Worm (Caenorhabditis elegans) whole organism, L1 larva: ENCODE measurements around the gene acdh-12.

Experiments
- C16A3.4 ChIP-seq: fragments of 150-350 bp; optimal IDR thresholded peaks from 2 replicates; lab custom pipeline; 2014; ENCODE audit warnings: missing biosample characterization, missing genetic modification characterization
- C34B4.2 ChIP-seq: sonication (generic microtip); optimal IDR thresholded peaks from 2 replicates; lab custom pipeline; 2017; ENCODE audit warnings: mild to moderate bottlenecking, missing genetic modification characterization, missing compliant biosample characterization
- F16B12.6 ChIP-seq: fragments of 150-350 bp; optimal IDR thresholded peaks from 2 replicates; lab custom pipeline; 2014; ENCODE audit warnings: missing biosample characterization, missing genetic modification characterization
- ama-1 ChIP-seq: fragments of 150-350 bp; optimal IDR thresholded peaks from 2 replicates; lab custom pipeline; 2014
- blmp-1 ChIP-seq: fragments of 150-350 bp; optimal IDR thresholded peaks from 2 replicates; lab custom pipeline; 2014; ENCODE audit warnings: missing biosample characterization, missing genetic modification characterization
- ceh-8 ChIP-seq: fragments of 200-800 bp; sonication (Bioruptor generic); optimal IDR thresholded peaks from 2 replicates; lab custom pipeline; 2018; ENCODE audit warnings: mild to moderate bottlenecking, missing genetic modification characterization, moderate library complexity, missing compliant biosample characterization
- ceh-88 ChIP-seq: fragments of 200-800 bp; sonication (Bioruptor generic); IDR thresholded peaks from 2 replicates; pipeline ENCODE4 v1.3.6; 2022; ENCODE audit warnings: missing genetic modification characterization, missing compliant biosample characterization
- ces-1 ChIP-seq: fragments of 150-350 bp; optimal IDR thresholded peaks from 2 replicates; lab custom pipeline; 2014; ENCODE audit warnings: missing biosample characterization, missing genetic modification reagents, missing genetic modification characterization
- dpl-1 ChIP-seq, 3 experiments: fragments of 150-350 bp in 2 of 3; sonication (generic microtip) in 1 of 3; optimal IDR thresholded peaks; 2 replicates each; lab custom pipeline; 2014 to 2017; ENCODE audit warnings: missing biosample characterization in 3 of 3, missing genetic modification characterization in 3 of 3, missing genetic modification reagents in 3 of 3
- dsc-1 ChIP-seq: sonication (generic microtip); optimal IDR thresholded peaks from 2 replicates; lab custom pipeline; 2016; ENCODE audit warnings: mild to moderate bottlenecking, missing genetic modification characterization, missing compliant biosample characterization
- efl-1 ChIP-seq, 4 experiments: fragments of 150-350 bp; optimal IDR thresholded peaks in 3 of 4; peaks in 1 of 4; 1 replicate in 1 of 4; 2 replicates in 3 of 4; lab custom pipeline; 2014; ENCODE audit warnings: missing biosample characterization in 2 of 4, missing genetic modification characterization in 2 of 4, missing genetic modification reagents in 2 of 4
- egl-13 ChIP-seq: sonication (generic microtip); optimal IDR thresholded peaks from 2 replicates; lab custom pipeline; 2016; ENCODE audit warnings: missing genotype, missing genetic modification reagents, missing genetic modification characterization, missing compliant biosample characterization
- elt-2 ChIP-seq: sonication (generic microtip); optimal IDR thresholded peaks from 2 replicates; lab custom pipeline; 2016; ENCODE audit warnings: missing genetic modification characterization, mild to moderate bottlenecking, inconsistent platforms, missing compliant biosample characterization, missing genetic modification reagents
- elt-3 ChIP-seq, 6 experiments: fragments of 150-350 bp in 1 of 6; sonication (generic microtip); optimal IDR thresholded peaks; 2 replicates each; lab custom pipeline; 2017 to 2018; ENCODE audit warnings: missing biosample characterization in 6 of 6, missing genetic modification characterization in 6 of 6, inconsistent platforms in 1 of 6
- ets-5 ChIP-seq: fragments of 200-800 bp; sonication (Bioruptor generic); IDR thresholded peaks from 2 replicates; pipeline ENCODE4 v1.3.6; 2022; ENCODE audit warnings: missing genetic modification characterization, missing compliant biosample characterization
- fkh-8 ChIP-seq: sonication (generic microtip); optimal IDR thresholded peaks from 2 replicates; lab custom pipeline; 2016; ENCODE audit warnings: mild to moderate bottlenecking, missing genetic modification characterization, missing compliant biosample characterization
- hlh-17 ChIP-seq: fragments of 200-800 bp; sonication (Bioruptor generic); optimal IDR thresholded peaks from 2 replicates; lab custom pipeline; 2018; ENCODE audit warnings: missing genetic modification characterization, mild to moderate bottlenecking, missing compliant biosample characterization, moderate library complexity, borderline replicate concordance
- hlh-4 ChIP-seq: sonication (generic microtip); optimal IDR thresholded peaks from 2 replicates; lab custom pipeline; 2016; ENCODE audit warnings: mild to moderate bottlenecking, missing genetic modification characterization, missing compliant biosample characterization
- jun-1 ChIP-seq: fragments of 150-350 bp; optimal IDR thresholded peaks from 2 replicates; lab custom pipeline; 2014; ENCODE audit warnings: missing biosample characterization, missing genetic modification reagents, missing genetic modification characterization
- lin-13 ChIP-seq: fragments of 150-350 bp; optimal IDR thresholded peaks from 2 replicates; lab custom pipeline; 2014; ENCODE audit warnings: missing biosample characterization, missing genetic modification reagents, missing genetic modification characterization
- lin-15B ChIP-seq: fragments of 150-350 bp; sonication (generic microtip); optimal IDR thresholded peaks from 3 replicates; lab custom pipeline; 2014; ENCODE audit warnings: missing biosample characterization, missing genetic modification characterization
- lin-35 ChIP-seq, 2 experiments: fragments of 150-350 bp; optimal IDR thresholded peaks; 2 replicates each; lab custom pipeline; 2014; ENCODE audit warnings: missing biosample characterization in 2 of 2, missing genetic modification characterization in 2 of 2, missing genetic modification reagents in 2 of 2
- lir-3 ChIP-seq: sonication (generic microtip); optimal IDR thresholded peaks from 2 replicates; lab custom pipeline; 2016; ENCODE audit warnings: mild to moderate bottlenecking, missing genetic modification characterization, moderate library complexity, missing compliant biosample characterization; ENCODE audit not compliant: poor library complexity
- mab-9 ChIP-seq: fragments of 200-800 bp; sonication (Bioruptor generic); IDR thresholded peaks from 2 replicates; pipeline ENCODE4 v1.3.6; 2022; ENCODE audit warnings: missing genetic modification reagents, missing genetic modification characterization, missing compliant biosample characterization
- mef-2 ChIP-seq: fragments of 150-350 bp; optimal IDR thresholded peaks from 2 replicates; lab custom pipeline; 2014; ENCODE audit warnings: missing biosample characterization, missing genetic modification characterization
- mep-1 ChIP-seq: fragments of 150-350 bp; optimal IDR thresholded peaks from 2 replicates; lab custom pipeline; 2014; ENCODE audit warnings: missing biosample characterization, missing genetic modification characterization
- nhr-11 ChIP-seq: fragments of 150-350 bp; optimal IDR thresholded peaks from 2 replicates; lab custom pipeline; 2014; ENCODE audit warnings: missing biosample characterization, missing genetic modification characterization
- nhr-19 ChIP-seq: fragments of 200-800 bp; sonication (Bioruptor generic); conservative IDR thresholded peaks from 2 replicates; pipeline ENCODE4 v1.3.6; 2022; ENCODE audit warnings: missing genetic modification characterization, missing compliant biosample characterization
- nhr-20 ChIP-seq: sonication (generic microtip); optimal IDR thresholded peaks from 2 replicates; lab custom pipeline; 2016; ENCODE audit warnings: mild to moderate bottlenecking, missing genetic modification characterization, missing compliant biosample characterization
- nhr-28 ChIP-seq: fragments of 150-350 bp; optimal IDR thresholded peaks from 2 replicates; lab custom pipeline; 2014; ENCODE audit warnings: missing biosample characterization, missing genetic modification characterization
- nhr-47 ChIP-seq: sonication (generic microtip); optimal IDR thresholded peaks from 2 replicates; lab custom pipeline; 2016; ENCODE audit warnings: mild to moderate bottlenecking, missing genetic modification characterization, moderate library complexity, missing compliant biosample characterization
- nhr-77 ChIP-seq: fragments of 150-350 bp; optimal IDR thresholded peaks from 2 replicates; lab custom pipeline; 2014; ENCODE audit warnings: missing biosample characterization, missing genetic modification characterization
- nhr-84 ChIP-seq: sonication (generic microtip); optimal IDR thresholded peaks from 2 replicates; lab custom pipeline; 2017; ENCODE audit warnings: missing biosample characterization, missing genetic modification characterization
- pax-3 ChIP-seq: fragments of 200-800 bp; sonication (Bioruptor generic); optimal IDR thresholded peaks from 2 replicates; lab custom pipeline; 2018; ENCODE audit warnings: mild to moderate bottlenecking, missing genetic modification characterization, moderate library complexity, missing compliant biosample characterization
- pqm-1 ChIP-seq: sonication (generic microtip); optimal IDR thresholded peaks from 3 replicates; lab custom pipeline; 2017; ENCODE audit warnings: missing biosample characterization, missing genetic modification characterization
- skn-1 ChIP-seq: fragments of 150-350 bp; optimal IDR thresholded peaks from 2 replicates; lab custom pipeline; 2014; ENCODE audit warnings: missing biosample characterization, missing genetic modification characterization
- snu-23 ChIP-seq: sonication (generic microtip); optimal IDR thresholded peaks from 2 replicates; lab custom pipeline; 2016; ENCODE audit warnings: missing genetic modification characterization, missing compliant biosample characterization
- sox-4 ChIP-seq: sonication (generic microtip); optimal IDR thresholded peaks from 2 replicates; lab custom pipeline; 2016; ENCODE audit warnings: missing genetic modification characterization, missing compliant biosample characterization
- sup-37 ChIP-seq: fragments of 200-800 bp; sonication (Bioruptor generic); optimal IDR thresholded peaks from 2 replicates; lab custom pipeline; 2018; ENCODE audit warnings: mild to moderate bottlenecking, missing genetic modification characterization, missing compliant biosample characterization
- swsn-7 ChIP-seq: sonication (generic microtip); optimal IDR thresholded peaks from 2 replicates; lab custom pipeline; 2016; ENCODE audit warnings: missing genetic modification characterization, missing compliant biosample characterization
- unc-130 ChIP-seq: fragments of 150-350 bp; optimal IDR thresholded peaks from 2 replicates; lab custom pipeline; 2017; ENCODE audit warnings: missing biosample characterization, missing genetic modification characterization, inconsistent platforms
- unc-30 ChIP-seq: sonication (generic microtip); optimal IDR thresholded peaks from 2 replicates; lab custom pipeline; 2017; ENCODE audit warnings: missing biosample characterization, missing genetic modification characterization
- unc-98 ChIP-seq: fragments of 200-800 bp; sonication (Bioruptor generic); IDR thresholded peaks from 2 replicates; pipeline ENCODE4 v1.3.6; 2022; ENCODE audit warnings: missing genetic modification characterization, missing compliant biosample characterization
- xbp-1 ChIP-seq: sonication (generic microtip); optimal IDR thresholded peaks from 2 replicates; lab custom pipeline; 2016; ENCODE audit warnings: missing genetic modification characterization, missing compliant biosample characterization
- zag-1 ChIP-seq: fragments of 150-350 bp; optimal IDR thresholded peaks from 2 replicates; lab custom pipeline; 2014; ENCODE audit warnings: missing biosample characterization, missing genetic modification characterization
- zip-4 ChIP-seq: fragments of 200-800 bp; sonication (Bioruptor generic); optimal IDR thresholded peaks from 2 replicates; lab custom pipeline; 2018; ENCODE audit warnings: mild to moderate bottlenecking, missing genetic modification characterization, moderate library complexity, missing compliant biosample characterization
- ztf-4 ChIP-seq: fragments of 150-350 bp; optimal IDR thresholded peaks from 2 replicates; lab custom pipeline; 2014; ENCODE audit warnings: missing biosample characterization, missing genetic modification characterization

acdh-12 gene

ce11 chrII:7147550-7147949 lies 47.9 kb downstream of the acdh-12 start (continued):
- TF ChIP-seq elt-2 (tag; lab: Kevin White, UChicago) (no peak), mef-2 (tag; lab: Kevin White, UChicago) (no peak), unc-30 (tag; lab: Kevin White, UChicago) (no peak), nhr-19 (GFP tag; lab: Robert Waterston, UW) (peak; percentile 30; the same call in 1 of the 2 replicates), unc-98 (GFP tag; lab: Robert Waterston, UW) (no peak), dsc-1 (peak; percentile 51), fkh-8 (no peak), ets-5 (GFP tag; lab: Robert Waterston, UW) (no peak), blmp-1 (tag; lab: Kevin White, UChicago) (no peak), sup-37 (GFP tag; lab: Kevin White, UChicago) (no peak), ztf-4 (no peak), ama-1 (lab: Kevin White, UChicago) (no peak), elt-3 (tag; optimal IDR thresholded peaks at IDR 0.05; lab: Kevin White, UChicago) (no peak), dpl-1 (GFP tag; optimal IDR thresholded peaks at IDR 0.05; lab: Kevin White, UChicago) (peak; percentile 42 to 67 (median 65)), nhr-77 (tag; lab: Kevin White, UChicago) (no peak), lin-13 (GFP tag; lab: Kevin White, UChicago) (no peak), jun-1 (tag; lab: Kevin White, UChicago) (no peak), nhr-20 (tag; lab: Kevin White, UChicago) (peak; percentile 56), zag-1 (tag; lab: Kevin White, UChicago) (no peak), nhr-28 (tag; lab: Kevin White, UChicago) (no peak), hlh-4 (no peak), nhr-84 (no peak), zip-4 (GFP tag; lab: Kevin White, UChicago) (no peak), mab-9 (GFP tag; lab: Robert Waterston, UW) (no peak), unc-130 (tag; lab: Kevin White, UChicago) (no peak), swsn-7 (tag; lab: Kevin White, UChicago) (peak; percentile 23), xbp-1 (tag; lab: Kevin White, UChicago) (peak; percentile 19), skn-1 (tag; lab: Kevin White, UChicago) (no peak), F16B12.6 (tag; lab: Kevin White, UChicago) (peak; percentile 62), ces-1 (GFP tag; lab: Kevin White, UChicago) (no peak), pqm-1 (tag; lab: Kevin White, UChicago) (no peak), egl-13 (tag; lab: Kevin White, UChicago) (peak; percentile 5), snu-23 (GFP tag; lab: Kevin White, UChicago) (peak; percentile 48), efl-1 (optimal IDR thresholded peaks at IDR 0.05; lab: Kevin White, UChicago) (peak; percentile 74 to 93), efl-1 (GFP tag; optimal IDR thresholded peaks at IDR 0.05 in 1 of 2; lab: Kevin White, UChicago) (peak; percentile 75 to 93), lin-35 (GFP tag; optimal IDR thresholded peaks at IDR 0.05; lab: Kevin White, UChicago) (peak in 1 of 2 experiments; percentile 82), mep-1 (peak; percentile 22), nhr-11 (no peak), lir-3 (tag; lab: Kevin White, UChicago) (no peak), C34B4.2 (tag; lab: Kevin White, UChicago) (no peak), lin-15B (tag; lab: Kevin White, UChicago) (peak; percentile 5), ceh-88 (no peak), hlh-17 (GFP tag; lab: Kevin White, UChicago) (no peak)

- TF ChIP-seq nhr-47 (tag; lab: Kevin White, UChicago) (peak; percentile 30), snu-23 (GFP tag; lab: Kevin White, UChicago) (no peak), lin-15B (tag; lab: Kevin White, UChicago) (no peak), sox-4 (peak; percentile 17), efl-1 (optimal IDR thresholded peaks at IDR 0.05; lab: Kevin White, UChicago) (no peak), efl-1 (GFP tag; optimal IDR thresholded peaks at IDR 0.05 in 1 of 2; lab: Kevin White, UChicago) (peak in 1 of 2 experiments; percentile 67), dsc-1 (peak; percentile 99), ceh-8 (GFP tag; lab: Kevin White, UChicago) (peak; percentile 8), C16A3.4 (tag; lab: Kevin White, UChicago) (no peak), pax-3 (tag; lab: Kevin White, UChicago) (peak; percentile 73), nhr-19 (GFP tag; lab: Robert Waterston, UW) (no peak)
Observed at ce11 chrII:7146240-7146639, 49.2 kb downstream of the acdh-12 start.
